Fruit fly (Drosophila melanogaster): ENCODE data around the gene pigeon.

The pigeon gene

dm6 chr2L:19190195-19190594, 4.4 kb downstream of the pigeon start, which contains the start of gene drl (continued):
- peak; percentile 7 for TF ChIP-seq CG13775 (GFP tag; optimal IDR thresholded peaks at IDR 0.05)
- TF ChIP-seq Ssrp (tag; optimal IDR thresholded peaks at IDR 0.05): no peak
- no peak for TF ChIP-seq CG7372 (GFP tag; IDR thresholded peaks at IDR 0.05)
- no peak for TF ChIP-seq CoRest (tag; optimal IDR thresholded peaks at IDR 0.05)
- peak; percentile 42 for TF ChIP-seq CG10979 (tag; optimal IDR thresholded peaks at IDR 0.05)
- no peak for TF ChIP-seq CG34422 (GFP tag; IDR thresholded peaks at IDR 0.05)
- TF ChIP-seq CG5953 (GFP tag; IDR thresholded peaks at IDR 0.05): no peak
- no peak for TF ChIP-seq gem (tag; optimal IDR thresholded peaks at IDR 0.05)
- no peak for TF ChIP-seq pb (GFP tag; optimal IDR thresholded peaks at IDR 0.05)
- TF ChIP-seq row (GFP tag; IDR thresholded peaks at IDR 0.05): no peak
- TF ChIP-seq wdn (GFP tag; IDR thresholded peaks at IDR 0.05): peak; percentile 46; the same call in 1 of the 2 replicates
- TF ChIP-seq CG8359 (GFP tag; optimal IDR thresholded peaks at IDR 0.05; ENCODE audit: borderline replicate concordance): peak; percentile 8
- TF ChIP-seq CG10959 (GFP tag; IDR thresholded peaks at IDR 0.05): no peak
- no peak for TF ChIP-seq Lhr (GFP tag; optimal IDR thresholded peaks at IDR 0.05)
- no peak for TF ChIP-seq prd (optimal IDR thresholded peaks at IDR 0.05)
- TF ChIP-seq prd (GFP tag; IDR thresholded peaks at IDR 0.05): no peak
- TF ChIP-seq CG9876 (GFP tag; optimal IDR thresholded peaks at IDR 0.05): no peak
- TF ChIP-seq kah (GFP tag; optimal IDR thresholded peaks at IDR 0.05): peak; percentile 55
- no peak for TF ChIP-seq CG1832 (GFP tag; optimal IDR thresholded peaks at IDR 0.05)
- TF ChIP-seq CG2875 (GFP tag; optimal IDR thresholded peaks at IDR 0.05): peak; percentile 9
- TF ChIP-seq CG3838 (GFP tag; optimal IDR thresholded peaks at IDR 0.05): no peak
- TF ChIP-seq CG18262 (tag; optimal IDR thresholded peaks at IDR 0.05): peak; percentile 39
- peak; percentile 37 for TF ChIP-seq CG12219 (GFP tag; optimal IDR thresholded peaks at IDR 0.05)
- TF ChIP-seq Nf-YA (GFP tag; IDR thresholded peaks at IDR 0.05): no peak
- no peak for TF ChIP-seq fru (optimal IDR thresholded peaks at IDR 0.05)
- TF ChIP-seq gcm2 (GFP tag; optimal IDR thresholded peaks at IDR 0.05): no peak
- TF ChIP-seq fd96Cb (tag; optimal IDR thresholded peaks at IDR 0.05): no peak
- TF ChIP-seq tap (tag; optimal IDR thresholded peaks at IDR 0.05): no peak
- TF ChIP-seq bowl (GFP tag; IDR thresholded peaks at IDR 0.05): no peak
- peak; percentile 47 for TF ChIP-seq Kr (GFP tag; optimal IDR thresholded peaks at IDR 0.05)
- TF ChIP-seq lola (GFP tag; optimal IDR thresholded peaks at IDR 0.05): no peak
- no peak for TF ChIP-seq esg (GFP tag; conservative IDR thresholded peaks at IDR 0.05)
- TF ChIP-seq D19A (tag; optimal IDR thresholded peaks at IDR 0.05): peak; percentile 27
- peak; percentile 10 for TF ChIP-seq maf-S (GFP tag; optimal IDR thresholded peaks at IDR 0.05)
- TF ChIP-seq CG2202 (tag; optimal IDR thresholded peaks at IDR 0.05): peak; percentile 0
- TF ChIP-seq Vsx1 (GFP tag; optimal IDR thresholded peaks at IDR 0.05): no peak
- no peak for TF ChIP-seq Doc2 (GFP tag; IDR thresholded peaks at IDR 0.05)
- no peak for TF ChIP-seq ERR (GFP tag; optimal IDR thresholded peaks at IDR 0.05)
- TF ChIP-seq CG17361 (GFP tag; IDR thresholded peaks at IDR 0.05): no peak
- TF ChIP-seq ATbp (GFP tag; optimal IDR thresholded peaks at IDR 0.05): peak; percentile 35
- TF ChIP-seq CG17359 (tag; optimal IDR thresholded peaks at IDR 0.05): peak; percentile 34
- no peak for TF ChIP-seq Aef1 (GFP tag; IDR thresholded peaks at IDR 0.05)
- peak; percentile 3 for TF ChIP-seq NK7.1 (GFP tag; optimal IDR thresholded peaks at IDR 0.05)
- TF ChIP-seq hb (GFP tag; IDR thresholded peaks at IDR 0.05; ENCODE audit: partially characterized antibody): no peak
- TF ChIP-seq az2 (GFP tag; optimal IDR thresholded peaks at IDR 0.05): no peak
- peak in 1 of 2 experiments; percentile 27 for TF ChIP-seq bsh (GFP tag; optimal IDR thresholded peaks at IDR 0.05)
- TF ChIP-seq Dref (GFP tag; IDR thresholded peaks at IDR 0.05): no peak
- TF ChIP-seq corto (GFP tag; optimal IDR thresholded peaks at IDR 0.05): no peak
- TF ChIP-seq CG7357 (GFP tag; IDR thresholded peaks at IDR 0.05): no peak
- TF ChIP-seq CG13624 (GFP tag; optimal IDR thresholded peaks at IDR 0.05): no peak
- peak; percentile 44; the same call in 1 of the 3 replicates for TF ChIP-seq zfh1 (GFP tag; IDR thresholded peaks at IDR 0.05)
- peak; percentile 29 for TF ChIP-seq disco-r (GFP tag; optimal IDR thresholded peaks at IDR 0.05)
